Worm (Caenorhabditis elegans): ENCODE data around the gene Y57A10C.1.

The Y57A10C.1 gene

DNA sequence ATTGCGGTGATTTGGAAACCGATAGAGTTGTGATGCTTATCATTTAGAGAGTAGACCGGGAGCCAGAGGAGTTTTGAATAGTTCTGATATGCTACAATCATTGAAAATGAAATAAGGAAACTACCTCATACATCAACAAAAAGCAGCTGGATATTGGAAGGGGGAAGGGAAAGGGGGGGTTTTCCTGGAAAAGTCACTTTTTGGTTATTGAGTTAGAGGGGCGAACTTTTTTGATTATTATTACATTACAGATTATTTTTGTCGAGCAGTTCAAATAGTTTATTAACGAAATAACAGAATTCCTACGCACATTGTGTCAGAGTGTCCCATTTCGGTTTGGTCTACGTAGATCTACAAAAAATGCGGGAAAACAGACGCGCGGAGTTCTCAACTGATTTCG is 25.5 kb downstream of the Y57A10C.1 start, which contains the start of gene sre-42:
Gene sre-42, minus strand, starts transcription at position 101 of the 400 bp plus-strand sequence.
- TF ChIP-seq ztf-23 (GFP tag; IDR thresholded peaks at IDR 0.05) (no peak), T22C8.4 (GFP tag; IDR thresholded peaks at IDR 0.05) (no peak), ref-1 (GFP tag; conservative IDR thresholded peaks at IDR 0.05) (no peak), tab-1 (GFP tag; IDR thresholded peaks at IDR 0.05) (no peak), med-1 (GFP tag; optimal IDR thresholded peaks at IDR 0.05; ENCODE audit: insufficient read depth) (no peak), flt-1 (GFP tag; IDR thresholded peaks at IDR 0.05) (no peak), klf-2 (GFP tag; conservative IDR thresholded peaks at IDR 0.05) (no peak), cog-1 (tag; optimal IDR thresholded peaks at IDR 0.05) (no peak), ztf-29 (GFP tag; IDR thresholded peaks at IDR 0.05) (no peak)

DNA sequence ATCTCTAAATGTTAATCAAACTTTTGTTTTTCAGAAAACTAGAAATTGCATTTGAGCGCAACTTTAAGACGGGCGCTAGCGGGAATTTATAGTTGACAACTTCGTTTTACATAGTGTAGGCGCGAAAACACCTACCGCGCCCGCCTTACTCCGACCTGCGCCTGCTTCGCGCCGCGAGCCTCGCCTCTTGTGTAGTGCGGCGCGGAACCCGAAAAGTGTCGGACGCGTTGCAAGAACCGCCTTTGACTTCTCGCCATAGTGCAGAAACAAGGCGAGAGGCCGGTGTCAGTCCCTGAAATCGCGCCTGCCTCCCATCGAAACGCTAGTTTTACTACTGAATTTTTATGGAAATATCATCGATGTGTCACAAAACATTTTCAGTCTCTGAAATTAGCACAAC is 26.5 kb downstream of the Y57A10C.1 start:
- no peak for TF ChIP-seq tab-1 (GFP tag; IDR thresholded peaks at IDR 0.05)
- TF ChIP-seq med-1 (GFP tag; optimal IDR thresholded peaks at IDR 0.05; ENCODE audit: insufficient read depth) = no peak
- TF ChIP-seq flt-1 (GFP tag; IDR thresholded peaks at IDR 0.05) = no peak
- TF ChIP-seq ztf-23 (GFP tag; IDR thresholded peaks at IDR 0.05) = no peak
- no peak for TF ChIP-seq ztf-29 (GFP tag; IDR thresholded peaks at IDR 0.05)
- TF ChIP-seq cog-1 (tag; optimal IDR thresholded peaks at IDR 0.05) = no peak

DNA sequence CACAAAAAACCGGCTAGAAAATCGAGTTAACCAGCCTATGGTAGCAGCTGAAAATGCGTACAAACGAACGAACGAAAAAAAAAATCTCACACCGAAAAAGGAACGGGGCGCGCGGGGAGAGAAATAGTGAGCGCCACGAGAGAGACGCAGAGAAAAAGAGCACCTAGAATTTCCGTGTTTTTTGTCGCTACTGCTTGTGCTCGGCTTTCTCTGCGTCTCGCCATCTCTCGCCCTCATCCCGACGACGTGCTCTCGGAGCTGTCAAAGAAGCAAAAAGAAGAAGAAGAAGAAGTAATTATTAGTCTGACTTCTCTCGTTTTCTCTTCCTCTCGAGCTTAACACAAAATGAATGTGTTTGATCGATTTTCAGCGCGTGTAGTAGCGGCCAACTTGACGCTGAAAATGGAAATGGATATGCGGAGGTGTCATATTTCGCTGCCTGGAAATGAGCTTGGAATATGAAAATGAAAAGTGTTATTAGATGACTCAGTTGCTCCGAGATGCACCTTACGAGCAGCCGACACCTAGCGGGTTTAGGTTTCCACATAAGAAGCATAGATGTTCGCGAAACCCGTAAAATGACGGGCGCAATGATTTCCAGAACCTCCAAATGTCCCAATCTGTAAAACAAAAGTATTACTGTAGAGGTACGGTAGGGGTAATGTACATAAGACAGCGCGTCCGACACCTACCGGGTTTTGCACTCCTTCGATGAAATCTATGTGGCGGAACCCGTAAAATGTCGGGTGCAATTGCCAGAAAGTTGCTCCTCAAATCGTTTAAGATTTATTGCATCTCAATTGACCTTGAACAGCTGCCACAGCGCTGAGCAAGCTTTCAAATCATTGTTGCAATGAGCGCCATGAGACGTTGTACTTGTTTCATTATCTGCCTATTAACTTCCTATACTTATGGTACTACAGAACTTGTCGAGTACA is 29.4 kb downstream of the Y57A10C.1 start, which contains the start of gene btb-14:
Gene btb-14, plus strand, starts transcription at position 839 of the 938 bp plus-strand sequence.
- TF ChIP-seq med-1 (GFP tag; optimal IDR thresholded peaks at IDR 0.05; ENCODE audit: insufficient read depth) = no peak
- TF ChIP-seq klf-2 (GFP tag; conservative IDR thresholded peaks at IDR 0.05) = no peak
- TF ChIP-seq ref-1 (GFP tag; conservative IDR thresholded peaks at IDR 0.05) = no peak
- no peak for TF ChIP-seq ztf-29 (GFP tag; IDR thresholded peaks at IDR 0.05)
- no peak for TF ChIP-seq flt-1 (GFP tag; IDR thresholded peaks at IDR 0.05)
- no peak for TF ChIP-seq ztf-23 (GFP tag; IDR thresholded peaks at IDR 0.05)
- no peak for TF ChIP-seq T22C8.4 (GFP tag; IDR thresholded peaks at IDR 0.05)
- no peak for TF ChIP-seq tab-1 (GFP tag; IDR thresholded peaks at IDR 0.05)
- no peak for TF ChIP-seq cog-1 (tag; optimal IDR thresholded peaks at IDR 0.05)

DNA sequence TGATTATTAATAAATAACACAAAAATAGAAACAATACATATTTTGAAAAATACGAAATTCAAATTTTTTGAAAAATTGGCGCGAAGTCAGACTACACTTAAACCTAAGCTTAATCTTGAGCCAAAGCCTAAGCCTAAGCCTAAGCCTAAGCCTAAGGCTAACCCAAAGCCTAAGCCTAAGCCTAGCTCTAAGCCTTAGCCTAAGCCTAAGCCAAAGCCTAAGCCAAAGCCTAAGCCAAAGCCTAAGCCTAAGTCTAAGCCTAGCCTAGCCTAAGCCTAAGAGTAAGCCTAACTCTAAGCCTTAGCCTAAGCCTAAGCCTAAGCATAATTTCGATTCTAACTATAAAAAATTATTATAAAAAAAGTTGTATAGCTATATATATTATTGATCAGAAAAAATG is 31.4 kb downstream of the Y57A10C.1 start:
- no peak for TF ChIP-seq klf-2 (GFP tag; conservative IDR thresholded peaks at IDR 0.05)
- no peak for TF ChIP-seq tab-1 (GFP tag; IDR thresholded peaks at IDR 0.05)
- no peak for TF ChIP-seq med-1 (GFP tag; optimal IDR thresholded peaks at IDR 0.05; ENCODE audit: insufficient read depth)
- no peak for TF ChIP-seq ztf-29 (GFP tag; IDR thresholded peaks at IDR 0.05)
- no peak for TF ChIP-seq ref-1 (GFP tag; conservative IDR thresholded peaks at IDR 0.05)
- TF ChIP-seq flt-1 (GFP tag; IDR thresholded peaks at IDR 0.05) = no peak
- no peak for TF ChIP-seq cog-1 (tag; optimal IDR thresholded peaks at IDR 0.05)
- TF ChIP-seq ztf-23 (GFP tag; IDR thresholded peaks at IDR 0.05) = no peak
- no peak for TF ChIP-seq T22C8.4 (GFP tag; IDR thresholded peaks at IDR 0.05)

ce11 chrII:12379430-12379829 is 32.9 kb downstream of the Y57A10C.1 start, which contains the start of gene marc-5:
Gene marc-5, minus strand, starts transcription at chrII:12379530.
- TF ChIP-seq T22C8.4 (GFP tag; IDR thresholded peaks at IDR 0.05) (no peak), ztf-23 (GFP tag; IDR thresholded peaks at IDR 0.05) (no peak), ztf-29 (GFP tag; IDR thresholded peaks at IDR 0.05) (no peak), tab-1 (GFP tag; IDR thresholded peaks at IDR 0.05) (no peak), ref-1 (GFP tag; conservative IDR thresholded peaks at IDR 0.05) (no peak), med-1 (GFP tag; optimal IDR thresholded peaks at IDR 0.05; ENCODE audit: insufficient read depth) (no peak), klf-2 (GFP tag; conservative IDR thresholded peaks at IDR 0.05) (no peak), flt-1 (GFP tag; IDR thresholded peaks at IDR 0.05) (no peak), cog-1 (tag; optimal IDR thresholded peaks at IDR 0.05) (no peak)

- TF ChIP-seq ztf-23 (GFP tag; IDR thresholded peaks at IDR 0.05) = no peak
- no peak for TF ChIP-seq klf-2 (GFP tag; conservative IDR thresholded peaks at IDR 0.05)
- TF ChIP-seq T22C8.4 (GFP tag; IDR thresholded peaks at IDR 0.05) = no peak
- TF ChIP-seq flt-1 (GFP tag; IDR thresholded peaks at IDR 0.05) = no peak
- no peak for TF ChIP-seq ref-1 (GFP tag; conservative IDR thresholded peaks at IDR 0.05)
- no peak for TF ChIP-seq ztf-29 (GFP tag; IDR thresholded peaks at IDR 0.05)
- no peak for TF ChIP-seq tab-1 (GFP tag; IDR thresholded peaks at IDR 0.05)
- no peak for TF ChIP-seq cog-1 (tag; optimal IDR thresholded peaks at IDR 0.05)
- no peak for TF ChIP-seq med-1 (GFP tag; optimal IDR thresholded peaks at IDR 0.05; ENCODE audit: insufficient read depth)
These were observed 33.5 kb downstream of the Y57A10C.1 start for ce11 chrII:12378793-12379192.

- TF ChIP-seq klf-2 (GFP tag; conservative IDR thresholded peaks at IDR 0.05) (no peak), ztf-23 (GFP tag; IDR thresholded peaks at IDR 0.05) (no peak)
These were observed 38.4 kb downstream of the Y57A10C.1 start for ce11 chrII:12373921-12374320.

DNA sequence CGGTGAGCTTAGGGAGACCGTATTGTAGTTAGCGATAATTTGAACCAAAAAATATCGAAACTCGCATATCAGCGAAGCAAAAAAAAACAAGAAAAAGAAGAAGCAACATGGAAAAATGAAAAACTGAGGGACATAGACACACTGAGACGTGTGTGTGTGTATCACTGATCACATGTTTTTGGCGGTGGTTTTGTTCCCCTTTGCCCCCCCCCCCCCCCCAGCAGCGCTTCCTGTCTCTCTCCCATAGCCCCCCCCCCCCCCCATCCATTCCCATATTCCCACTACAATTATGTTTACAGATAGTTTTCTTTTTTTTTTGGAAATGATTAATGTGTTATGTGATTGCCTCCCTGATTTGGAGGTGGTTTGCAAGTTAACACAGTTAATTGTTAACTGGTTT is 43.1 kb downstream of the Y57A10C.1 start:
- TF ChIP-seq klf-2 (GFP tag; conservative IDR thresholded peaks at IDR 0.05) = no peak

DNA sequence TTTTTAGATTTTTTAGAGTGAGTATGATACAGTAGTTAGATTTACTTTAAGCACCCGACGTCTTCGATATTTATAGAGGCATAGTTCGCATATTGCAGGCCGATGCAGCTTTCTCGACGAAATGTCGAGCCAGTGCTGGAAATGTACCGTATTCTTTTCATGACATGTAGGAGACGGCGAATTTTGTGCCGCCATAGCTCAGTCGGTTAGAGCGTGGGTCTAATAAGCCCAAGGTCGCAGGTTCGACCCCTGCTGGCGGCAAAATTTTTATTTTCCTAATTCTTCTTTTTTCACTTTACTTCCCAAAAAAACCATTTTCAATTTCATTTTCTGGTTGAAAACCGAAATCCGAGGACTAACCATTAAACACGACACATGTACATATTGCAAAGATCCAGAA is 50.1 kb downstream of the Y57A10C.1 start:
- 0 out of 2 replicates have a peak, but pooled peaks have one; percentile 49 for TF ChIP-seq ztf-29 (GFP tag; IDR thresholded peaks at IDR 0.05)
- no peak for TF ChIP-seq T22C8.4 (GFP tag; IDR thresholded peaks at IDR 0.05)
- no peak for TF ChIP-seq klf-2 (GFP tag; conservative IDR thresholded peaks at IDR 0.05)
- TF ChIP-seq cog-1 (tag; optimal IDR thresholded peaks at IDR 0.05) = no peak
- no peak for TF ChIP-seq ztf-23 (GFP tag; IDR thresholded peaks at IDR 0.05)
- TF ChIP-seq med-1 (GFP tag; optimal IDR thresholded peaks at IDR 0.05; ENCODE audit: insufficient read depth) = no peak
- 0 out of 2 replicates have a peak, but pooled peaks have one; percentile 29 for TF ChIP-seq ref-1 (GFP tag; conservative IDR thresholded peaks at IDR 0.05)
- peak; percentile 73 for TF ChIP-seq flt-1 (GFP tag; IDR thresholded peaks at IDR 0.05)
- TF ChIP-seq tab-1 (GFP tag; IDR thresholded peaks at IDR 0.05) = no peak

Data from whole organism, midembryonic.